Worm (Caenorhabditis elegans) whole organism, young adult: Measurements from ENCODE around the gene K12H6.10.

ENCODE experiments used
- akir-1 ChIP-seq: fragments of 200-800 bp; sonication (Bioruptor generic); optimal IDR thresholded peaks from 2 replicates; lab custom pipeline; 2018; ENCODE audit warnings: mild to moderate bottlenecking, missing genetic modification characterization, moderate library complexity, missing compliant biosample characterization
- ama-1 ChIP-seq, 3 experiments: fragments of 150-350 bp in 1 of 3; sonication (generic microtip) in 2 of 3; optimal IDR thresholded peaks; 2 replicates each; lab custom pipeline; 2014 to 2018; ENCODE audit warnings: missing biosample characterization in 2 of 3, missing genetic modification characterization in 2 of 3, missing genetic modification reagents in 2 of 3
- mes-4 ChIP-seq: sonication (generic microtip); optimal IDR thresholded peaks from 2 replicates; lab custom pipeline; 2016; ENCODE audit warnings: missing genotype, missing genetic modification characterization, missing compliant biosample characterization
- nhr-120 ChIP-seq: fragments of 200-800 bp; sonication (Bioruptor generic); IDR thresholded peaks from 2 replicates; pipeline ENCODE4 v1.3.6; 2022; ENCODE audit warnings: missing genetic modification characterization, missing compliant biosample characterization
- nhr-80 ChIP-seq: sonication (generic microtip); optimal IDR thresholded peaks from 2 replicates; lab custom pipeline; 2016; ENCODE audit warnings: missing genetic modification characterization, missing compliant biosample characterization

ce11 chrII:2846552-2846951 is 23.9 kb downstream of the K12H6.10 start:
- no peak for TF ChIP-seq mes-4 (tag; lab: Kevin White, UChicago)
- TF ChIP-seq ama-1 (optimal IDR thresholded peaks at IDR 0.05; lab: Kevin White, UChicago), result no peak
- no peak for TF ChIP-seq ama-1 (GFP tag; optimal IDR thresholded peaks at IDR 0.05; lab: Kevin White, UChicago)
- TF ChIP-seq nhr-80 (tag; lab: Kevin White, UChicago), result no peak
- no peak for TF ChIP-seq nhr-120 (GFP tag; lab: Robert Waterston, UW)
- no peak for TF ChIP-seq akir-1 (GFP tag; lab: Kevin White, UChicago)
